Fruit fly (Drosophila melanogaster): ENCODE measurements around the gene Akt.

DNA sequence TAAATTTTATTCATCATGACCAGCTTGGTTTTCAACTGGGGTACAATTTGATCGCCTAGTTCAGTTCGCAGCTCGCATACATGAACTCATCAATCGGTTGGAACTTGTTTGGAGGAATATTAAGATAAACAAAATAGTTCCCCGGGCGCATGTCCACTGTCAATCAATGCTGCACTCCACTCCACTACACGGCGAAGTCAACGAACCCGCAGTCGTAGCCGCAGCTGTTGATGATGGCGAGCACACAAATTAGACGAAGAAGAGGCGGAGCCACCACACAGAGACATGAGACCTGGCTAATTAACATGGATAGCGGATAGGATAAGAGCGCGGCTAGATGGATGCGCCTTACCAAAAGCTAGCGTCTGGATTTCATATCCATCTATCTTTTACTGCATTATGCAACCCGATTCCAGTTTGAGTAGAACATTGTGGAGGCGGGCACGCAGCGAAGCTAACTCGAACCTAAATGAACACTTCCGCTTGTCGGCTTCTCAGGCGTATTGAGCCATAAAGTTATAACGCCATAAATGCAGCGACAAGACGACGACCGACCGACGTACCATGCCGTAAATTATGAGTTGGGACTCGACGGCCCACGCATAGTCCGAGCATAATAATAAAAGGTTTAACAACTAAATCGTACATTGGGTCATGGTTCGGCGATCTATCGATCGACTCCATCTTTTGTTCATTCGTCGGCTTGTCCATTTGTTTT is 7.0 kb upstream of the Akt start:
- TF ChIP-seq Lpt (GFP tag; optimal IDR thresholded peaks at IDR 0.05) (no peak), Drgx (GFP tag; IDR thresholded peaks at IDR 0.05) (no peak), al (GFP tag; IDR thresholded peaks at IDR 0.05) (no peak), CG10274 (GFP tag; optimal IDR thresholded peaks at IDR 0.05) (no peak), CG2120 (GFP tag; optimal IDR thresholded peaks at IDR 0.05) (no peak), CG32772 (GFP tag; IDR thresholded peaks at IDR 0.05) (no peak), CG11723 (GFP tag; optimal IDR thresholded peaks at IDR 0.05) (no peak), usp (GFP tag; optimal IDR thresholded peaks at IDR 0.05) (no peak), CG6254 (GFP tag; optimal IDR thresholded peaks at IDR 0.05) (peak; percentile 51)
